Fruit fly (Drosophila melanogaster) whole organism, embryonic: ENCODE results near the gene Syt1.

Experiments
- Bteb2 ChIP-seq: fragments of 200-800 bp; sonication (Bioruptor generic); optimal IDR thresholded peaks from 2 replicates; lab custom pipeline; 2016; ENCODE audit warnings: missing biosample characterization, missing genetic modification characterization
- CG10147 ChIP-seq: fragments of 200-800 bp; sonication (Bioruptor generic); optimal IDR thresholded peaks from 2 replicates; lab custom pipeline; 2019; ENCODE audit warnings: missing biosample characterization, mild to moderate bottlenecking, missing genetic modification characterization, moderate library complexity
- CG11398 ChIP-seq: fragments of 200-800 bp; sonication (Bioruptor generic); optimal IDR thresholded peaks from 2 replicates; lab custom pipeline; 2016; ENCODE audit warnings: missing biosample characterization, missing genetic modification characterization
- CG12391 ChIP-seq: fragments of 200-800 bp; sonication (Bioruptor generic); optimal IDR thresholded peaks from 3 replicates; lab custom pipeline; 2018; ENCODE audit warnings: missing biosample characterization, mild to moderate bottlenecking, missing genetic modification characterization, moderate library complexity
- CG14050 ChIP-seq: fragments of 200-800 bp; sonication (Bioruptor generic); IDR thresholded peaks from 3 replicates; pipeline ENCODE4 v1.3.6; 2022; ENCODE audit warnings: missing biosample characterization, missing genetic modification characterization
- CG16779 ChIP-seq: fragments of 200-800 bp; sonication (Bioruptor generic); IDR thresholded peaks from 2 replicates; pipeline ENCODE4 v1.3.6; 2022; ENCODE audit warnings: missing biosample characterization, missing genetic modification characterization
- CG18262 ChIP-seq: fragments of 200-800 bp; optimal IDR thresholded peaks from 3 replicates; lab custom pipeline; 2019; ENCODE audit warnings: missing biosample characterization, mild to moderate bottlenecking, missing genetic modification characterization, moderate library complexity
- CG18764 ChIP-seq: fragments of 200-800 bp; sonication (Bioruptor generic); optimal IDR thresholded peaks from 3 replicates; lab custom pipeline; 2016; ENCODE audit warnings: missing biosample characterization, missing genetic modification characterization
- CG2199 ChIP-seq: fragments of 200-800 bp; sonication (Bioruptor generic); IDR thresholded peaks from 3 replicates; pipeline ENCODE4 v1.3.6; 2022; ENCODE audit warnings: missing biosample characterization, missing genetic modification characterization
- CG2712 ChIP-seq: fragments of 200-800 bp; optimal IDR thresholded peaks from 3 replicates; lab custom pipeline; 2019; ENCODE audit warnings: missing biosample characterization, mild to moderate bottlenecking, missing genetic modification characterization, moderate library complexity
- CG3065 ChIP-seq: fragments of 200-800 bp; sonication (Bioruptor generic); optimal IDR thresholded peaks from 2 replicates; lab custom pipeline; 2016; ENCODE audit warnings: missing biosample characterization, missing genetic modification characterization
- CG32532 ChIP-seq: fragments of 200-800 bp; sonication (Bioruptor generic); IDR thresholded peaks from 2 replicates; pipeline ENCODE4 v1.3.6; 2022; ENCODE audit warnings: missing biosample characterization, missing genetic modification characterization
- CG3281 ChIP-seq: fragments of 200-800 bp; sonication (Bioruptor generic); optimal IDR thresholded peaks from 3 replicates; lab custom pipeline; 2017; ENCODE audit warnings: missing biosample characterization, mild to moderate bottlenecking, missing genetic modification characterization
- CG33213 ChIP-seq: fragments of 200-800 bp; sonication (Bioruptor generic); optimal IDR thresholded peaks from 3 replicates; lab custom pipeline; 2016; ENCODE audit warnings: missing biosample characterization, missing genetic modification characterization
- CG42726 ChIP-seq: fragments of 200-800 bp; sonication (Bioruptor generic); IDR thresholded peaks from 2 replicates; pipeline ENCODE4 v1.3.6; 2022; ENCODE audit warnings: missing biosample characterization, missing genetic modification characterization; ENCODE audit not compliant: partially characterized antibody
- CG4424 ChIP-seq: fragments of 200-800 bp; sonication (Bioruptor generic); optimal IDR thresholded peaks from 3 replicates; lab custom pipeline; 2016; ENCODE audit warnings: missing biosample characterization, missing genetic modification characterization
- CG6175 ChIP-seq: fragments of 200-800 bp; sonication (Bioruptor generic); IDR thresholded peaks from 3 replicates; pipeline ENCODE4 v1.3.6; 2022; ENCODE audit warnings: missing biosample characterization, missing genetic modification characterization
- CG7745 ChIP-seq: fragments of 200-800 bp; sonication (Bioruptor generic); optimal IDR thresholded peaks from 2 replicates; lab custom pipeline; 2018; ENCODE audit warnings: missing biosample characterization, mild to moderate bottlenecking, missing genetic modification characterization, moderate library complexity
- CG8089 ChIP-seq: fragments of 200-800 bp; sonication (Bioruptor generic); optimal IDR thresholded peaks from 3 replicates; lab custom pipeline; 2016; ENCODE audit warnings: missing biosample characterization, missing genetic modification characterization
- CG8359 ChIP-seq: fragments of 200-800 bp; sonication (Bioruptor generic); optimal IDR thresholded peaks from 2 replicates; lab custom pipeline; 2017; ENCODE audit warnings: missing biosample characterization, mild to moderate bottlenecking, missing genetic modification characterization, borderline replicate concordance
- CkIIα-i1 ChIP-seq: fragments of 200-800 bp; sonication (Bioruptor generic); IDR thresholded peaks from 2 replicates; pipeline ENCODE4 v1.3.6; 2022; ENCODE audit warnings: missing biosample characterization, missing genetic modification characterization
- E2f1 ChIP-seq: fragments of 200-800 bp; sonication (Bioruptor generic); IDR thresholded peaks from 2 replicates; pipeline ENCODE4 v1.3.6; 2022; ENCODE audit warnings: missing biosample characterization, missing genetic modification characterization
- E2f2 ChIP-seq: fragments of 200-800 bp; sonication (Bioruptor generic); IDR thresholded peaks from 2 replicates; pipeline ENCODE4 v1.3.6; 2022; ENCODE audit warnings: missing biosample characterization, missing genetic modification characterization
- H2.0 ChIP-seq: fragments of 200-800 bp; sonication (Bioruptor generic); IDR thresholded peaks from 2 replicates; pipeline ENCODE4 v1.3.6; 2022; ENCODE audit warnings: missing biosample characterization, missing genetic modification characterization
- Hr3 ChIP-seq: fragments of 200-800 bp; sonication (Bioruptor generic); optimal IDR thresholded peaks from 3 replicates; lab custom pipeline; 2016; ENCODE audit warnings: missing biosample characterization, missing genetic modification characterization
- Lhr ChIP-seq: fragments of 200-800 bp; sonication (Bioruptor generic); optimal IDR thresholded peaks from 3 replicates; lab custom pipeline; 2017; ENCODE audit warnings: mild to moderate bottlenecking, missing biosample characterization, missing genetic modification reagents, missing genetic modification characterization
- Sox102F ChIP-seq: fragments of 200-800 bp; sonication (Bioruptor generic); optimal IDR thresholded peaks from 2 replicates; lab custom pipeline; 2018; ENCODE audit warnings: missing biosample characterization, mild to moderate bottlenecking, missing genetic modification characterization, moderate library complexity
- Sry-β ChIP-seq: fragments of 200-800 bp; sonication (Bioruptor generic); optimal IDR thresholded peaks from 2 replicates; lab custom pipeline; 2018; ENCODE audit warnings: missing biosample characterization, mild to moderate bottlenecking, missing genetic modification characterization, moderate library complexity
- Trl ChIP-seq, 3 experiments: fragments of >200 bp in 2 of 3; fragments of 200-800 bp in 1 of 3; sonication (Bioruptor generic) in 1 of 3; optimal IDR thresholded peaks; 2 replicates in 1 of 3; 3 replicates in 2 of 3; lab custom pipeline; 2016 to 2017; ENCODE audit warnings: missing biosample characterization in 1 of 3, missing genetic modification characterization in 1 of 3
- al ChIP-seq: fragments of 200-800 bp; sonication (Bioruptor generic); IDR thresholded peaks from 2 replicates; pipeline ENCODE4 v1.3.6; 2022; ENCODE audit warnings: missing biosample characterization, missing genetic modification characterization
- cg ChIP-seq: fragments of 200-800 bp; sonication (Bioruptor generic); optimal IDR thresholded peaks from 3 replicates; lab custom pipeline; 2019; ENCODE audit warnings: missing biosample characterization, mild to moderate bottlenecking, missing genetic modification characterization, moderate library complexity
- crp ChIP-seq, 2 experiments: fragments of 200-800 bp; sonication (Bioruptor generic); optimal IDR thresholded peaks; 2 replicates in 1 of 2; 3 replicates in 1 of 2; lab custom pipeline; 2017; ENCODE audit warnings: missing biosample characterization in 2 of 2, missing genetic modification characterization in 2 of 2, mild to moderate bottlenecking in 1 of 2, moderate library complexity in 1 of 2
- dmrt99B ChIP-seq: fragments of 200-800 bp; sonication (Bioruptor generic); optimal IDR thresholded peaks from 2 replicates; lab custom pipeline; 2018; ENCODE audit warnings: missing biosample characterization, mild to moderate bottlenecking, missing genetic modification characterization, moderate library complexity
- gsb ChIP-seq: fragments of 200-800 bp; sonication (Bioruptor generic); IDR thresholded peaks from 2 replicates; pipeline ENCODE4 v1.3.6; 2022; ENCODE audit warnings: missing biosample characterization, missing genetic modification characterization
- insv ChIP-seq, 2 experiments: fragments of 200-800 bp; sonication (Bioruptor generic); optimal IDR thresholded peaks; 3 replicates each; lab custom pipeline; 2016 to 2018; ENCODE audit warnings: missing biosample characterization in 2 of 2, missing genetic modification characterization in 2 of 2
- kni ChIP-seq: fragments of 200-800 bp; sonication (Bioruptor generic); optimal IDR thresholded peaks from 3 replicates; lab custom pipeline; 2017; ENCODE audit warnings: mild to moderate bottlenecking, missing biosample characterization, missing genetic modification reagents, missing genetic modification characterization
- mirr ChIP-seq: fragments of 200-800 bp; sonication (Bioruptor generic); optimal IDR thresholded peaks from 3 replicates; lab custom pipeline; 2018; ENCODE audit warnings: missing biosample characterization, mild to moderate bottlenecking, missing genetic modification characterization
- p53 ChIP-seq: fragments of 200-800 bp; sonication (Bioruptor generic); optimal IDR thresholded peaks from 2 replicates; lab custom pipeline; 2016; ENCODE audit warnings: missing biosample characterization, missing genetic modification characterization
- phol ChIP-seq: fragments of 200-800 bp; sonication (Bioruptor generic); optimal IDR thresholded peaks from 3 replicates; lab custom pipeline; 2018; ENCODE audit warnings: missing biosample characterization, mild to moderate bottlenecking, missing genetic modification characterization, moderate library complexity
- pros ChIP-seq: fragments of 200-800 bp; sonication (Bioruptor generic); optimal IDR thresholded peaks from 3 replicates; lab custom pipeline; 2019; ENCODE audit warnings: missing biosample characterization, mild to moderate bottlenecking, missing genetic modification characterization, moderate library complexity
- rib ChIP-seq: fragments of 200-800 bp; sonication (Bioruptor generic); IDR thresholded peaks from 2 replicates; pipeline ENCODE4 v1.3.6; 2022; ENCODE audit warnings: missing biosample characterization, missing genetic modification characterization
- seq ChIP-seq: fragments of 200-800 bp; sonication (Bioruptor generic); IDR thresholded peaks from 2 replicates; pipeline ENCODE4 v1.3.6; 2022; ENCODE audit warnings: missing biosample characterization, missing genetic modification characterization
- sima ChIP-seq: fragments of 200-800 bp; sonication (Bioruptor generic); optimal IDR thresholded peaks from 2 replicates; lab custom pipeline; 2016; ENCODE audit warnings: missing biosample characterization, missing genetic modification characterization
- slp2 ChIP-seq: fragments of 200-800 bp; sonication (Bioruptor generic); optimal IDR thresholded peaks from 2 replicates; lab custom pipeline; 2016; ENCODE audit warnings: missing biosample characterization, missing genetic modification characterization
- stwl ChIP-seq: fragments of 200-800 bp; sonication (Bioruptor generic); optimal IDR thresholded peaks from 3 replicates; lab custom pipeline; 2018; ENCODE audit warnings: missing biosample characterization, mild to moderate bottlenecking, missing genetic modification characterization, moderate library complexity
- tup ChIP-seq: fragments of 200-800 bp; sonication (Bioruptor generic); optimal IDR thresholded peaks from 2 replicates; lab custom pipeline; 2016; ENCODE audit warnings: missing biosample characterization, mild to moderate bottlenecking, missing genetic modification characterization, moderate library complexity
- twi ChIP-seq: fragments of 200-800 bp; optimal IDR thresholded peaks from 2 replicates; lab custom pipeline; 2019; ENCODE audit warnings: missing biosample characterization, mild to moderate bottlenecking, missing genetic modification characterization, moderate library complexity
- unc-4 ChIP-seq: fragments of 200-800 bp; sonication (Bioruptor generic); IDR thresholded peaks from 2 replicates; pipeline ENCODE4 v1.3.6; 2022; ENCODE audit warnings: missing biosample characterization, missing genetic modification characterization; ENCODE audit not compliant: partially characterized antibody
- vfl ChIP-seq: fragments of 200-800 bp; sonication (Bioruptor generic); optimal IDR thresholded peaks from 2 replicates; lab custom pipeline; 2016; ENCODE audit warnings: missing biosample characterization, missing genetic modification characterization
- zfh1 ChIP-seq: fragments of 200-800 bp; sonication (Bioruptor generic); IDR thresholded peaks from 3 replicates; pipeline ENCODE4 v1.3.6; 2022; ENCODE audit warnings: missing biosample characterization, missing genetic modification characterization

The Syt1 gene

dm6 chr2L:2830341-2830800, 30.6 kb upstream of the Syt1 start (continued):
- peak; percentile 93 for TF ChIP-seq dmrt99B (tag; lab: Kevin White, UChicago)
- TF ChIP-seq CG3065 (GFP tag; lab: Kevin White, UChicago) = peak; percentile 17
- TF ChIP-seq CG12391 (tag; lab: Kevin White, UChicago) = peak; percentile 92
- peak; percentile 29 for TF ChIP-seq slp2 (GFP tag; lab: Kevin White, UChicago)
- TF ChIP-seq unc-4 (GFP tag; lab: Robert Waterston, UW) = no peak
- peak; percentile 82 for TF ChIP-seq Hr3 (GFP tag; lab: Kevin White, UChicago)
- TF ChIP-seq CG3281 (GFP tag; lab: Kevin White, UChicago) = peak; percentile 90
- TF ChIP-seq insv (GFP tag; optimal IDR thresholded peaks at IDR 0.05; lab: Kevin White, UChicago) = peak in 1 of 2 experiments; percentile 59
- TF ChIP-seq twi (tag; lab: Kevin White, UChicago) = peak; percentile 86
- no peak for TF ChIP-seq CG42726 (GFP tag; lab: Robert Waterston, UW)
- TF ChIP-seq CG2199 (GFP tag; lab: Robert Waterston, UW) = no peak
- TF ChIP-seq seq (GFP tag; lab: Robert Waterston, UW) = peak; percentile 78
- no peak for TF ChIP-seq mirr (GFP tag; lab: Kevin White, UChicago)
- peak; percentile 69 for TF ChIP-seq CG18764 (GFP tag; lab: Kevin White, UChicago)
- TF ChIP-seq CG4424 (GFP tag; lab: Kevin White, UChicago) = peak; percentile 91
- TF ChIP-seq E2f1 (GFP tag; lab: Robert Waterston, UW) = peak; percentile 66; the same call in 1 of the 2 replicates
- TF ChIP-seq CG32532 (GFP tag; lab: Robert Waterston, UW) = peak; percentile 65
- peak; percentile 69 for TF ChIP-seq Lhr (GFP tag; lab: Kevin White, UChicago)
- TF ChIP-seq Sox102F (GFP tag; lab: Kevin White, UChicago) = peak; percentile 88
- peak; percentile 73 for TF ChIP-seq al (GFP tag; lab: Robert Waterston, UW)
- TF ChIP-seq pros = peak; percentile 6
- peak; percentile 57; the same call in 2 of the 3 replicates for TF ChIP-seq CG14050
- TF ChIP-seq Sry-β (GFP tag; lab: Kevin White, UChicago) = peak; percentile 46
- peak; percentile 62 for TF ChIP-seq tup (GFP tag; lab: Kevin White, UChicago)
- TF ChIP-seq Trl (optimal IDR thresholded peaks at IDR 0.05; lab: Kevin White, UChicago) = peak in 1 of 2 experiments; percentile 41
- peak; percentile 35 for TF ChIP-seq Trl (GFP tag; optimal IDR thresholded peaks at IDR 0.05; lab: Kevin White, UChicago)
- TF ChIP-seq E2f2 (GFP tag; lab: Robert Waterston, UW) = peak; percentile 55
- TF ChIP-seq p53 (GFP tag; lab: Kevin White, UChicago) = no peak
- TF ChIP-seq kni (GFP tag; lab: Kevin White, UChicago) = peak; percentile 82
- TF ChIP-seq stwl = no peak
- TF ChIP-seq H2.0 (GFP tag; lab: Robert Waterston, UW) = no peak
- TF ChIP-seq CG7745 = no peak
- no peak for TF ChIP-seq sima (GFP tag; lab: Kevin White, UChicago)
- no peak for TF ChIP-seq cg (GFP tag; lab: Kevin White, UChicago)
- peak; percentile 98 for TF ChIP-seq CG18262 (tag; lab: Kevin White, UChicago)
- peak; percentile 94 for TF ChIP-seq phol (tag; lab: Kevin White, UChicago)
- TF ChIP-seq vfl (GFP tag; lab: Kevin White, UChicago) = peak; percentile 59
- peak in 1 of 2 experiments; percentile 48 for TF ChIP-seq crp (GFP tag; optimal IDR thresholded peaks at IDR 0.05; lab: Kevin White, UChicago)
- no peak for TF ChIP-seq CG11398 (GFP tag; lab: Kevin White, UChicago)
- peak; percentile 67; the same call in 2 of the 3 replicates for TF ChIP-seq zfh1 (GFP tag; lab: Robert Waterston, UW)
- TF ChIP-seq rib = no peak
- TF ChIP-seq gsb = peak; percentile 35; the same call in 1 of the 2 replicates
- peak; percentile 66 for TF ChIP-seq Bteb2 (GFP tag; lab: Kevin White, UChicago)
- TF ChIP-seq CG10147 (GFP tag; lab: Kevin White, UChicago) = peak; percentile 93
- TF ChIP-seq CG16779 (GFP tag; lab: Robert Waterston, UW) = no peak
- peak; percentile 47 for TF ChIP-seq CG33213 (GFP tag; lab: Kevin White, UChicago)
- TF ChIP-seq CG2712 (tag; lab: Kevin White, UChicago) = peak; percentile 95
- TF ChIP-seq CG6175 (GFP tag; lab: Robert Waterston, UW) = no peak
- peak; percentile 83 for TF ChIP-seq CG8359 (GFP tag; lab: Kevin White, UChicago)
- TF ChIP-seq CG8089 (GFP tag; lab: Kevin White, UChicago) = no peak
- no peak for TF ChIP-seq CkIIα-i1 (GFP tag; lab: Robert Waterston, UW)
